Fruit fly (Drosophila melanogaster): ENCODE data around the gene LSm-4.

DNA sequence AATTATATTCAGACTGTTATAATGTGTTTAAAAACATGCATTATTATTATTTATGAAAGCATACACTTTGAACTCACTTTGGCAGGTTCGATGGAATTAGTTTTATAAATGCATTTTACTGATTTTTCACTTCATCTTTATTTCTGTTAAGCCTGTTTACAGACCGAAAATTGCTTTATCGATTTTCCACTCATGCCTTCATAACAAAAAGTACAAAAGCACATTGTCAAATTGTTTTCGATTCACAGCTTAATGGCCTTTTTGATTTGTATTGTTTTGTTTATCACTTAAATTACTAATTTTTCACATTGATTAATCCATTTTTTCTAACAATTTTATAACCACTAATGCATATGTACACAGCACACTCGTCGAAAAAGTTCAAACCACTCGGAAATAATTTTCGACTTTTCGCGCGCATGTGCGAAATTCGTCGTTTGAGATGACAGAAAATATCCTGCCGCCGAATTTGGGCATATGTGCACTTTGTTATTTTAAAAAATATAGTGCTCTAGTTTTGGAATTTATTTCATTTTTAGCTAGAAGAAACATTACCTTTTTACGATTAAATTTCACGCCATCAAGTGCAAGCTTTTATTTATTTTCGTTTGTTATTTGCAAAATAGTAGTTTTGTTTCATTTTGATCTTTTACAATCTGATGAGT lies 31.3 kb downstream of the LSm-4 start, which contains the start of gene rho-5:
- no peak for TF ChIP-seq jing (GFP tag; optimal IDR thresholded peaks at IDR 0.05)
- no peak for TF ChIP-seq hbn (GFP tag; IDR thresholded peaks at IDR 0.05; ENCODE audit: partially characterized antibody)
- no peak for TF ChIP-seq CG17612 (GFP tag; IDR thresholded peaks at IDR 0.05)
- no peak for TF ChIP-seq Bdp1 (GFP tag; optimal IDR thresholded peaks at IDR 0.05)
- TF ChIP-seq h (optimal IDR thresholded peaks at IDR 0.05): no peak
- TF ChIP-seq CG4360 (GFP tag; IDR thresholded peaks at IDR 0.05): no peak
- TF ChIP-seq fd3F (GFP tag; optimal IDR thresholded peaks at IDR 0.05): no peak
- TF ChIP-seq Jarid2 (GFP tag; optimal IDR thresholded peaks at IDR 0.05): no peak
- no peak for TF ChIP-seq Camta (GFP tag; optimal IDR thresholded peaks at IDR 0.05)
- TF ChIP-seq Sox102F (GFP tag; optimal IDR thresholded peaks at IDR 0.05): no peak
- TF ChIP-seq repo (GFP tag; optimal IDR thresholded peaks at IDR 0.05): no peak
- no peak for TF ChIP-seq D (optimal IDR thresholded peaks at IDR 0.05)
- TF ChIP-seq D (GFP tag; optimal IDR thresholded peaks at IDR 0.05): no peak
- no peak for TF ChIP-seq CG6175 (GFP tag; IDR thresholded peaks at IDR 0.05)
- TF ChIP-seq CG17568 (GFP tag; optimal IDR thresholded peaks at IDR 0.05): no peak

All from whole organism, embryonic.